Worm (Caenorhabditis elegans): ENCODE data around the gene Y55F3AM.5.

- no peak for TF ChIP-seq nhr-28 (tag; optimal IDR thresholded peaks at IDR 0.05)
- no peak for TF ChIP-seq pag-3 (tag; optimal IDR thresholded peaks at IDR 0.05; ENCODE audit: borderline replicate concordance, insufficient read depth)
- peak in 1 of 2 experiments; percentile 23 for TF ChIP-seq ztf-11 (tag; optimal IDR thresholded peaks at IDR 0.05)
- peak; percentile 4 for TF ChIP-seq skn-1 (tag; optimal IDR thresholded peaks at IDR 0.05)
- no peak for TF ChIP-seq nhr-237 (tag; optimal IDR thresholded peaks at IDR 0.05)
Measured at ce11 chrIV:957820-958219, 41.2 kb upstream of the Y55F3AM.5 start.
